Fruit fly (Drosophila melanogaster): ENCODE data around the gene TM9SF2.

Gene TM9SF2

dm6 chr2L:20773453-20774054, 39.4 kb upstream of the TM9SF2 start (continued):
- peak in 1 of 2 experiments; percentile 6 for TF ChIP-seq bsh (GFP tag; optimal IDR thresholded peaks at IDR 0.05)
- no peak for TF ChIP-seq wor (GFP tag; IDR thresholded peaks at IDR 0.05)
- TF ChIP-seq CG18619 (GFP tag; optimal IDR thresholded peaks at IDR 0.05) = no peak
- TF ChIP-seq ewg (GFP tag; optimal IDR thresholded peaks at IDR 0.05) = no peak
- peak; percentile 49; the same call in 1 of the 2 replicates for TF ChIP-seq GATAe (GFP tag; conservative IDR thresholded peaks at IDR 0.05)
- peak; percentile 50 for TF ChIP-seq Med (GFP tag)
- TF ChIP-seq CG10147 (GFP tag; optimal IDR thresholded peaks at IDR 0.05) = no peak
- no peak for TF ChIP-seq ftz-f1 (GFP tag; optimal IDR thresholded peaks at IDR 0.05)
- TF ChIP-seq BtbVII (GFP tag; optimal IDR thresholded peaks at IDR 0.05) = no peak
- no peak for TF ChIP-seq CG15073 (GFP tag; optimal IDR thresholded peaks at IDR 0.05)
- no peak for TF ChIP-seq CG5180 (GFP tag; optimal IDR thresholded peaks at IDR 0.05)
- TF ChIP-seq trem (tag; optimal IDR thresholded peaks at IDR 0.05) = no peak
- no peak for TF ChIP-seq CG6254 (GFP tag; optimal IDR thresholded peaks at IDR 0.05)
- TF ChIP-seq CG10462 (GFP tag; optimal IDR thresholded peaks at IDR 0.05) = no peak
- no peak for TF ChIP-seq lov (optimal IDR thresholded peaks at IDR 0.05)
- no peak for TF ChIP-seq lov (GFP tag; IDR thresholded peaks at IDR 0.05)
- no peak for TF ChIP-seq Ets65A (GFP tag)
- TF ChIP-seq CG4328 (GFP tag; optimal IDR thresholded peaks at IDR 0.05) = no peak
- TF ChIP-seq CG10654 (GFP tag; optimal IDR thresholded peaks at IDR 0.05) = no peak
- TF ChIP-seq pnt (GFP tag; optimal IDR thresholded peaks at IDR 0.05) = no peak
- no peak for TF ChIP-seq CG8290 (GFP tag; optimal IDR thresholded peaks at IDR 0.05)
- TF ChIP-seq CG8290 (tag; optimal IDR thresholded peaks at IDR 0.05) = no peak
- TF ChIP-seq schlank (tag; optimal IDR thresholded peaks at IDR 0.05) = no peak
- TF ChIP-seq CG6791 (GFP tag; IDR thresholded peaks at IDR 0.05; ENCODE audit: partially characterized antibody) = no peak
- TF ChIP-seq CG10321 (GFP tag; IDR thresholded peaks at IDR 0.05) = no peak
- TF ChIP-seq CG15269 (tag; optimal IDR thresholded peaks at IDR 0.05) = no peak
- no peak for TF ChIP-seq CG4707 (GFP tag; optimal IDR thresholded peaks at IDR 0.05)
- no peak for TF ChIP-seq D19A (tag; optimal IDR thresholded peaks at IDR 0.05)
- no peak for TF ChIP-seq tna (GFP tag; IDR thresholded peaks at IDR 0.05; ENCODE audit: partially characterized antibody)
- TF ChIP-seq sens (GFP tag) = no peak
- TF ChIP-seq HLH54F (GFP tag; optimal IDR thresholded peaks at IDR 0.05) = no peak
- TF ChIP-seq br (optimal IDR thresholded peaks at IDR 0.05) = no peak
- no peak for TF ChIP-seq Lim3 (GFP tag; IDR thresholded peaks at IDR 0.05)
- TF ChIP-seq CG1024 (GFP tag; IDR thresholded peaks at IDR 0.05) = no peak
- TF ChIP-seq Ravus (GFP tag; IDR thresholded peaks at IDR 0.05) = no peak
- TF ChIP-seq nerfin-1 (tag; optimal IDR thresholded peaks at IDR 0.05) = no peak
- no peak for TF ChIP-seq klu (GFP tag; IDR thresholded peaks at IDR 0.05)
- TF ChIP-seq seq (GFP tag; IDR thresholded peaks at IDR 0.05) = no peak
- TF ChIP-seq slp2 (GFP tag; optimal IDR thresholded peaks at IDR 0.05) = no peak
- TF ChIP-seq sens-2 (GFP tag; IDR thresholded peaks at IDR 0.05) = no peak
- peak; percentile 23 for TF ChIP-seq cad (GFP tag; optimal IDR thresholded peaks at IDR 0.05)
- no peak for TF ChIP-seq Deaf1 (tag; optimal IDR thresholded peaks at IDR 0.05)
- TF ChIP-seq chif (GFP tag; optimal IDR thresholded peaks at IDR 0.05) = no peak
- no peak for TF ChIP-seq Dip2 (GFP tag; IDR thresholded peaks at IDR 0.05)
- TF ChIP-seq mld (GFP tag; IDR thresholded peaks at IDR 0.05; ENCODE audit: partially characterized antibody) = no peak
- no peak for TF ChIP-seq Vsx1 (GFP tag; optimal IDR thresholded peaks at IDR 0.05)
- TF ChIP-seq CG16863 (GFP tag; optimal IDR thresholded peaks at IDR 0.05) = no peak
- no peak for TF ChIP-seq corto (GFP tag; optimal IDR thresholded peaks at IDR 0.05)
- no peak for TF ChIP-seq oc (tag; optimal IDR thresholded peaks at IDR 0.05)
- no peak for TF ChIP-seq Hr3 (GFP tag; optimal IDR thresholded peaks at IDR 0.05)
- no peak for TF ChIP-seq Bteb2 (GFP tag; optimal IDR thresholded peaks at IDR 0.05)
- TF ChIP-seq ap (GFP tag; IDR thresholded peaks at IDR 0.05) = no peak
- TF ChIP-seq CG6272 (GFP tag; IDR thresholded peaks at IDR 0.05) = no peak
